Worm (Caenorhabditis elegans) whole organism, L2 larva: ENCODE data around the gene C01C4.2.

Experiments used
- R02D3.7 ChIP-seq: fragments of 150-350 bp; optimal IDR thresholded peaks from 2 replicates; lab custom pipeline; 2014; ENCODE audit warnings: missing biosample characterization, missing genetic modification characterization
- lin-13 ChIP-seq: fragments of 150-350 bp; optimal IDR thresholded peaks from 2 replicates; lab custom pipeline; 2014; ENCODE audit warnings: missing biosample characterization, missing genetic modification reagents, missing genetic modification characterization
- mbf-1 ChIP-seq: sonication (generic microtip); optimal IDR thresholded peaks from 2 replicates; lab custom pipeline; 2017; ENCODE audit warnings: missing biosample characterization, missing genetic modification characterization
- unc-39 ChIP-seq: fragments of 150-350 bp; optimal IDR thresholded peaks from 2 replicates; lab custom pipeline; 2014; ENCODE audit warnings: missing biosample characterization, missing genetic modification characterization
- ztf-11 ChIP-seq: sonication (generic microtip); optimal IDR thresholded peaks from 2 replicates; lab custom pipeline; 2017; ENCODE audit warnings: missing biosample characterization, missing genetic modification characterization

DNA sequence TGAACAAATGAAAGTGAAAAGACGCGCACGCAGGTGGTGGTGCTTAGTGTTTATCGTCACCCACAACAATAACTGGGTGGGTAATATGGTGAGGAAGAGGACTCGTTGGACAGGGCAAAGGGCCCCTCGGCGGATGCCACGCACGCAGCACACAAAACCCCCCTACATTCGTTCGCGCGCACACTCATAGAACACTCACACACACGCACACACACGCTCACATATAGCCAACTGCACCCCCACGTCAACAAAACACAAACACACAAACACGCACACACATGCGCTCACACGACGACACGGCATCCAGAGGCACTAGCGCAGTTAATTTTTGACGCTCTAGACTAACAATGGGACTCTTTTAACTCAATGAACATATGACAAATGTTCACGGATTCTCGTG lies 20.7 kb upstream of the C01C4.2 start:
- TF ChIP-seq unc-39 (tag; lab: Kevin White, UChicago) (no peak), mbf-1 (tag; lab: Kevin White, UChicago) (no peak), lin-13 (GFP tag; lab: Kevin White, UChicago) (no peak), R02D3.7 (tag; lab: Kevin White, UChicago) (no peak), ztf-11 (tag; lab: Kevin White, UChicago) (no peak)
